Worm (Caenorhabditis elegans) whole organism, L4/young adult: ENCODE measurements around the gene T04F3.1.
A peak's percentile ranks its signal among the peaks of the same experiment; 100 is the strongest.

Experiments
- W03F9.2 ChIP-seq: fragments of 150-350 bp; optimal IDR thresholded peaks from 2 replicates; lab custom pipeline; 2014; ENCODE audit warnings: missing biosample characterization, missing genetic modification characterization
- dao-5 ChIP-seq: sonication (generic microtip); optimal IDR thresholded peaks from 2 replicates; lab custom pipeline; 2016; ENCODE audit warnings: missing genotype, missing genetic modification characterization, moderate library complexity, missing compliant biosample characterization
- him-1 ChIP-seq: sonication (generic microtip); optimal IDR thresholded peaks from 2 replicates; lab custom pipeline; 2016; ENCODE audit warnings: missing genotype, missing genetic modification reagents, missing genetic modification characterization, missing compliant biosample characterization

T04F3.1 gene

ce11 chrV:11733460-11733859 lies 6.4 kb upstream of the T04F3.1 start, which contains the start of gene npp-22:
Gene npp-22 (minus strand): TSS chrV:11733472.
- no peak for TF ChIP-seq dao-5 (tag; lab: Kevin White, UChicago)
- no peak for TF ChIP-seq him-1 (tag; lab: Kevin White, UChicago)
- no peak for TF ChIP-seq W03F9.2 (tag; lab: Kevin White, UChicago)

DNA sequence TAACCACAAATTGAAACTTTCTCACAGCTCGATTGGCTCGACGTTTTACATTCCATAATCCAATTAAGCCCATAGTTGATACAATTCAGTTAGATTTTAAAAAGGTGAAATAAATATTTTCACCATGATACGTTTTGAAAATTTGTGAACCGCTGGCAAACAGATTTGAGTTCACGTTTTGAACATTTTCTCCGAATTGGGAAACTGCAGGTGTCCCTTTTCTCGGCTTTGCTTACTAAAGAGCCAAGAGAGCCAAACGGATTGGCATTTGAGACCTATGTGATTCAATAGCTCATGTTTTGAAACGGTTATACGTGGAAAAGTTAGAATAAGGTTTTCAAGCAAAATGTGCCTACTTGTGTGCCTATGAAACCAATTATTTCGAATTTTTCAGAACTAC lies 3.0 kb upstream of the T04F3.1 start, which contains the start of gene spe-42:
Gene spe-42, minus strand, starts transcription at position 101 of the 400 bp plus-strand sequence.
- no peak for TF ChIP-seq W03F9.2 (tag; lab: Kevin White, UChicago)
- TF ChIP-seq him-1 (tag; lab: Kevin White, UChicago), result no peak
- no peak for TF ChIP-seq dao-5 (tag; lab: Kevin White, UChicago)

DNA sequence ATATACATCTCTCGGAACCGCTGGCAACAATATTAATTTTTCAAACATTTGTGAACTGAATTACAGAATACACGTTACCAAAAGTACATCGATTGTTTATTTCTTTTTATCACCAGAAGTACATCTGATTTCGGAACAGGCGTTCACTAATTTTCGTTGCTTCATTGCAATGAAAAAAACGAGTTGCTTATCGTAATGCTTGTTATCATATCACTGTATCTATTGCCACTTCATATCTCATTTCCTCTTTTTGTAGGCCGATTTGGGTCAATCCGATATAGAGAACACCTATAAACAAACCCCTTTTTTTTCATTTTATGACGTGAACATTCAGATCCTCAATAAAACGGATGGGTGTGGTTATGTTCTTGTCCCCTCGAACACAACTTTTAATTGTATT lies 2.5 kb upstream of the T04F3.1 start:
- TF ChIP-seq W03F9.2 (tag; lab: Kevin White, UChicago) (no peak), him-1 (tag; lab: Kevin White, UChicago) (no peak), dao-5 (tag; lab: Kevin White, UChicago) (no peak)

- TF ChIP-seq him-1 (tag; lab: Kevin White, UChicago), result no peak
- no peak for TF ChIP-seq dao-5 (tag; lab: Kevin White, UChicago)
- no peak for TF ChIP-seq W03F9.2 (tag; lab: Kevin White, UChicago)
Observed at ce11 chrV:11741078-11741477, 1.2 kb downstream of the T04F3.1 start.

DNA sequence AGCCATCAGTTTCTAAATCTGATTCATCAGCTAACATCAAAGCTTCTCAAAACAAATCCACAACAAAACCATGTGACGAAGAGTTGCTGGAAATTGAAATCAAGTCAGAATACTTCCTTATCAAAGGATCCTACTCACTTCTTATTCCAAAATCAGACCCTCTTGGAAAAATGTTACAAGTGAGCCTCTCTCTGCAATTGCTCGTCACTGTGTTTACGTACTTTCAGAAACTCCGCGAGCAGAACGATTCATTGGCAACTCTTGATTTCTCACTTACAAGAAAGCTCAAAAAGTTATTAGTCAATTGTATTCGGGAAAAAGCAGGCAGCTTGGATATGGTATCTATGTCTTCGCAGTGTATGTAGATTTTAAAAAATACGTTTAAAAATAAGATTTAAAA lies 11.6 kb downstream of the T04F3.1 start:
- TF ChIP-seq W03F9.2 (tag; lab: Kevin White, UChicago), result no peak
- no peak for TF ChIP-seq dao-5 (tag; lab: Kevin White, UChicago)
- TF ChIP-seq him-1 (tag; lab: Kevin White, UChicago), result no peak

DNA sequence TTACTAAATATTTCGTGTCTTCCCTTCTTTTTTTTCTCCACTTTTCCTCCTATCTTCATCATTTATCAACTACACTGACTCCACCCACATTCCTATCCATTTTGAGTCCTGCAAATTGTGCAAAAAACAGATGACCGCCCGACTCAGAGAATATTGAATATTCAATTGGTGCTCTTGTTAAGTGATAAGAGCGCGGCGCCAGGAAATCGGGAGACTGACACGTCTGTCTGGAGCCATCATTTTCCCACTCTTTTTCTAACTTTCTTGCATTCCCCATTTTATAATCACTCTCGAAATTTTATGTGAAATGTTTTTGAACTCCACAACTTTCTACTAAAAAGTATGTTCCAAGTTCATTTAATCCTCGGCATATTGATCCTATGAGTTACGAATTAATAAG lies 16.0 kb downstream of the T04F3.1 start:
- TF ChIP-seq W03F9.2 (tag; lab: Kevin White, UChicago), result no peak
- no peak for TF ChIP-seq him-1 (tag; lab: Kevin White, UChicago)
- no peak for TF ChIP-seq dao-5 (tag; lab: Kevin White, UChicago)

DNA sequence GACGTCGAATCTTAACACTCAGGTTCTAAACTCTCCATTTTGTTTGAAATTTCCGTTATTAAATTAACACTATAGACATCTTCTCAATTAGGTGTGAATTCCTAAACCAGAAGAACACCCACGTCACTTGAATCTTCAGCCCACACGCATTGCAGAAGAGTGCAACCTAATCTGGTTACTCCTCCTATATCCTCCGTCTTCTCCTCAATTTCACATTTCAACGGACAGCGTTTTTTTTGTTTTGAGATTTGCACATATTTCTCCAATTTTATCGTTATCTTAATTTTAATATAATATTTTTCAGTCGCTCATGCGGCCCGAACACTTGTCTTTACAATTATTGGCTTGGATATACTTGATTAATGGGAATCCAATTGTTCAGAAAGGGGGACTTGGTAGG lies 17.5 kb downstream of the T04F3.1 start, which contains the start of gene smoc-1:
Gene smoc-1, plus strand, starts transcription at position 301 of the 400 bp plus-strand sequence.
- no peak for TF ChIP-seq dao-5 (tag; lab: Kevin White, UChicago)

DNA sequence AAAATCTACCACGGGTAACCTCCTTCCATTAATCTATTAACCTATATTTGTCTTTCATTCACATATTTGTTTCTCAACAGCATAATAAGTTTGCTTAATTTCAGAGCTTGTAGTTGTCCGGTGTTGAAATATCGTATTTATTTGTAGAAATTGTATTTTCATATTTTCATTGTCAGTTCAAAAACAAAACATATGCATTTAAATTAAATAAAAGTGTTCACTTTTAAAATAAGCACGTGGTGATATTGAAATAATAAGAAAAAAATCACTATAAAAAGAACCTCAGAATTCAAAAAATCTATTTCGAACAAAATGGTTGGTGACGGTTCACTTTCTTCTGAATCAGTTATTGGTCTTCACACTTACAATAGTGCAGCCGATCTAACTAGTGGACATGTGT lies 18.8 kb downstream of the T04F3.1 start, which contains the start of gene T04F3.3:
Gene T04F3.3, plus strand, starts transcription at position 301 of the 400 bp plus-strand sequence.
- TF ChIP-seq dao-5 (tag; lab: Kevin White, UChicago), result no peak
- TF ChIP-seq him-1 (tag; lab: Kevin White, UChicago), result no peak
- TF ChIP-seq W03F9.2 (tag; lab: Kevin White, UChicago), result no peak

DNA sequence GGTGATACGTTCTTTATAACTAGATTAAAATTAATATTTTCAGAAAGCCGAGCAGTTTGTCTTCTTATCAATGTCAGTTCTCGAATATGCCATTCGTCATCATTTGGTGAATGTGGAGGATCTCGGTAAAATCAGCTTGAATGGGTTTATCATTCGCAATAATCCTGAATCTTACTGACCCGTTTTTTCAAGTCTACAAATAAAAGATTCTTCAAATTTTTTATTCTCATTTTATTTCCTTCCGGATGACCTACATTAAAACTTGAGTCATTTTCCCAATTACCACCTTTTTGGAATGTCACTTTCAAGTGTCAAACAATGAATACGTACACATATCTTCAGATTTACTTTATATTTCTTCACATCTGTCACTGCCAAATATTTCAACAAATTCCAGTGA lies 20.5 kb downstream of the T04F3.1 start, which contains the start of gene T04F3.5:
Gene T04F3.5, plus strand, starts transcription at position 301 of the 400 bp plus-strand sequence.
- TF ChIP-seq dao-5 (tag; lab: Kevin White, UChicago) (no peak), W03F9.2 (tag; lab: Kevin White, UChicago) (no peak), him-1 (tag; lab: Kevin White, UChicago) (no peak)

- TF ChIP-seq W03F9.2 (tag; lab: Kevin White, UChicago), result no peak
- TF ChIP-seq him-1 (tag; lab: Kevin White, UChicago), result no peak
- no peak for TF ChIP-seq dao-5 (tag; lab: Kevin White, UChicago)
Observed at ce11 chrV:11762863-11763262, 23.0 kb downstream of the T04F3.1 start, which contains the start of gene T04F3.4. Gene T04F3.4 (minus strand): TSS chrV:11763049.

DNA sequence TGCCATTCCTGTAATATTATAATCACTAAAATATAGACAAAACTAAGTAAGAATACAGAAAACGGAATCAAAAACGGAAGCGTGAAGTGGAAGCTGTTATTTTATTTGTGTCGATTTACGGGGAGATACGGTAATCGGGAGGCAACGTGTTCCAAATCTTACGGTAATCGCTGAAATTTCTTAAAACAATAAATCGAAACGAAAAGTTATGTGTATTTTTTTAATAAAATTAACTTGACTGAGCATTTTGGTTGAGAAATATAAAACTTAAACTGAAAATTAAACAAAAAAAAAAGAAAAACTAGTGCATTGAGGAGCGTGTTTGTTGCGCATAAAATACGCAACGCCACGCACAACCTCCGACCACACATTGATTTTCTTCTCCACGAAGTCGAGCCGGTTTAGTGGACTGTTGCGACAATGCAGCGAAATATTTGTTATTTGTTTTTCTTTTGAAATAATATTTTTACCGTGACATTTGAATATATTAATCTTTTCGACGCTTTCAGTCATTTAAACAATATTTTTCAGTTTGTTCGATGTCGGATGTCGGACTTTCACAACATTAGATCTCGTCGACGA lies 24.6 kb downstream of the T04F3.1 start, which contains the start of the genes F55A11.1 and syx-5:
Gene F55A11.1, minus strand, starts transcription at position 13 of the 582 bp plus-strand sequence.
Gene syx-5, plus strand, starts transcription at position 532 of the 582 bp plus-strand sequence.
- TF ChIP-seq W03F9.2 (tag; lab: Kevin White, UChicago) (peak; percentile 87), dao-5 (tag; lab: Kevin White, UChicago) (no peak), him-1 (tag; lab: Kevin White, UChicago) (peak; percentile 69)

DNA sequence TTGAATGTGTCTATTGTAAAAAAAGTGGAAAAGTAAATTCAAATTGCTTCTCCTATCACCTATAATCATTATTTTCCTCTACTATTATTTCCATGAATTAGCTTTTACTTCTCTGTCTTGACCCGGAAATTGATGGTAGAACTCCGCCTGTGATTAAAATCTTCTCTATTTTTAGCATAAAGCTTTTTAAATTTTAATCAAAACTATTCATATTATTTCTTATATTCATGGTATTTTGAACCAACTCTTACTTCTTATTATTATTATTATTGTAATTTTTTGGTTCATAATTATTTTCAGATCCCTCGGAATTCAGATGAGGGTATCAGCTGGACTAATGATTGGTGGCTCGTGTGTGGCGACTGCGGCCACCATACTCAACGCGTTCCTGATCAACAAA lies 27.2 kb downstream of the T04F3.1 start, which contains the start of gene sel-11:
Gene sel-11, plus strand, starts transcription at position 301 of the 400 bp plus-strand sequence.
- TF ChIP-seq him-1 (tag; lab: Kevin White, UChicago) (no peak), W03F9.2 (tag; lab: Kevin White, UChicago) (no peak), dao-5 (tag; lab: Kevin White, UChicago) (no peak)

DNA sequence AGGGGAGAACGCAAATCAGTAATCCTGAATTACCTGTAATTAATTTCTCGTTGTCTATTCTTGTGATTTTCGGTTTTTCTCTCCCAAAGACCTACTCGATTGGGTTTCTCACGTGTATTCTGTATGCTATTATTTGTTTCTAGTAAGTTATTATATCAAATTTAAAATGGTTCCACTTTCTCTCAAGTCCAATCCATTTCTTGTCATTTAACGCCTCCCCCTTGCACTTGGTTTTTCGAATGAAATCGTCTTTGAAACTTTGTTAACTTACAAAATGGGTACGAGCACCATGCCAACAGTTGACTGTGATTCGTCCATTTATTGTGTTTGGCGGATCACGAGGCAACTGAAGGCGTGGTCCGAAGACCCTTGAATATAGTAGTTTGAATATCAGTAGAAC lies 29.8 kb downstream of the T04F3.1 start:
- TF ChIP-seq him-1 (tag; lab: Kevin White, UChicago) (no peak), W03F9.2 (tag; lab: Kevin White, UChicago) (no peak), dao-5 (tag; lab: Kevin White, UChicago) (no peak)
